Worm (Caenorhabditis elegans) whole organism, early embryonic: ENCODE results near the gene nhr-26.

Source experiments
- F13C5.2 ChIP-seq: sonication (generic microtip); optimal IDR thresholded peaks from 2 replicates; lab custom pipeline; 2017; ENCODE audit warnings: mild to moderate bottlenecking, missing genetic modification characterization, inconsistent platforms, missing compliant biosample characterization
- aly-1 ChIP-seq: sonication (generic microtip); optimal IDR thresholded peaks from 2 replicates; lab custom pipeline; 2016; ENCODE audit warnings: missing genetic modification characterization, missing compliant biosample characterization
- ama-1 ChIP-seq: fragments of 150-350 bp; optimal IDR thresholded peaks from 2 replicates; lab custom pipeline; 2014
- ceh-13 ChIP-seq: fragments of 200-800 bp; sonication (Bioruptor generic); optimal IDR thresholded peaks from 2 replicates; lab custom pipeline; 2018; ENCODE audit warnings: mild to moderate bottlenecking, missing genetic modification characterization, missing compliant biosample characterization
- ceh-36 ChIP-seq: sonication (generic microtip); optimal IDR thresholded peaks from 2 replicates; lab custom pipeline; 2016; ENCODE audit warnings: missing genetic modification characterization, inconsistent platforms, missing compliant biosample characterization
- ets-7 ChIP-seq: sonication (generic microtip); optimal IDR thresholded peaks from 2 replicates; lab custom pipeline; 2016; ENCODE audit warnings: missing genotype, missing genetic modification characterization, missing compliant biosample characterization
- flt-1 ChIP-seq: fragments of 200-800 bp; sonication (Bioruptor generic); IDR thresholded peaks from 2 replicates; pipeline ENCODE4 v1.3.6; 2022; ENCODE audit warnings: missing genetic modification characterization, missing compliant biosample characterization
- hmbx-1 ChIP-seq: sonication (generic microtip); optimal IDR thresholded peaks from 2 replicates; lab custom pipeline; 2016; ENCODE audit warnings: mild to moderate bottlenecking, missing genetic modification characterization, missing compliant biosample characterization
- hmg-4 ChIP-seq: fragments of 200-800 bp; sonication (Bioruptor generic); optimal IDR thresholded peaks from 2 replicates; lab custom pipeline; 2018; ENCODE audit warnings: mild to moderate bottlenecking, missing genetic modification characterization, missing compliant biosample characterization
- pes-1 ChIP-seq: fragments of 200-800 bp; sonication (Bioruptor generic); IDR thresholded peaks from 2 replicates; pipeline ENCODE4 v1.3.6; 2022; ENCODE audit warnings: missing genetic modification reagents, missing genetic modification characterization, missing compliant biosample characterization
- scrt-1 ChIP-seq: fragments of 200-800 bp; sonication (Bioruptor generic); IDR thresholded peaks from 2 replicates; pipeline ENCODE4 v1.3.6; 2022; ENCODE audit warnings: missing genetic modification characterization, missing compliant biosample characterization
- sea-1 ChIP-seq: fragments of 200-800 bp; sonication (Bioruptor generic); conservative IDR thresholded peaks from 2 replicates; pipeline ENCODE4 v1.3.6; 2022; ENCODE audit warnings: missing genetic modification characterization, missing compliant biosample characterization
- tbx-11 ChIP-seq: fragments of 200-800 bp; sonication (Bioruptor generic); IDR thresholded peaks from 2 replicates; pipeline ENCODE4 v1.3.6; 2022; ENCODE audit warnings: missing genetic modification characterization, missing compliant biosample characterization
- tbx-37 ChIP-seq: fragments of 200-800 bp; sonication (Bioruptor generic); conservative IDR thresholded peaks from 2 replicates; pipeline ENCODE4 v1.3.6; 2022; ENCODE audit warnings: missing genetic modification reagents, missing genetic modification characterization, missing compliant biosample characterization
- tra-4 ChIP-seq: sonication (generic microtip); optimal IDR thresholded peaks from 2 replicates; lab custom pipeline; 2017; ENCODE audit warnings: missing genetic modification characterization, missing compliant biosample characterization

nhr-26 gene

ce11 chrX:12646546-12647167, 53.6 kb downstream of the nhr-26 start, which contains the start of gene zmp-5:
zmp-5 (plus strand) TSS chrX:12647117.
- TF ChIP-seq ceh-13 (GFP tag; lab: Kevin White, UChicago) (no peak), tbx-37 (no peak), sea-1 (GFP tag; lab: Robert Waterston, UW) (no peak), scrt-1 (GFP tag; lab: Robert Waterston, UW) (no peak), flt-1 (GFP tag; lab: Robert Waterston, UW) (no peak), hmbx-1 (tag; lab: Kevin White, UChicago) (no peak), ceh-36 (tag; lab: Kevin White, UChicago) (no peak), hmg-4 (no peak), ets-7 (tag; lab: Kevin White, UChicago) (no peak), ama-1 (lab: Kevin White, UChicago) (no peak), F13C5.2 (no peak), tra-4 (no peak), tbx-11 (GFP tag; lab: Robert Waterston, UW) (no peak), aly-1 (tag; lab: Kevin White, UChicago) (no peak)

ce11 chrX:12645846-12646245, 54.4 kb downstream of the nhr-26 start:
- no peak for TF ChIP-seq scrt-1 (GFP tag; lab: Robert Waterston, UW)
- TF ChIP-seq hmbx-1 (tag; lab: Kevin White, UChicago) = no peak
- TF ChIP-seq ets-7 (tag; lab: Kevin White, UChicago) = no peak
- no peak for TF ChIP-seq pes-1 (GFP tag; lab: Robert Waterston, UW)
- no peak for TF ChIP-seq hmg-4
- no peak for TF ChIP-seq tbx-11 (GFP tag; lab: Robert Waterston, UW)
- no peak for TF ChIP-seq sea-1 (GFP tag; lab: Robert Waterston, UW)
